Worm (Caenorhabditis elegans) whole organism, L4/young adult: Measurements from ENCODE around the gene srbc-38.

Experiments
- dao-5 ChIP-seq: sonication (generic microtip); optimal IDR thresholded peaks from 2 replicates; lab custom pipeline; 2016; ENCODE audit warnings: missing genotype, missing genetic modification characterization, moderate library complexity, missing compliant biosample characterization
- him-1 ChIP-seq: sonication (generic microtip); optimal IDR thresholded peaks from 2 replicates; lab custom pipeline; 2016; ENCODE audit warnings: missing genotype, missing genetic modification reagents, missing genetic modification characterization, missing compliant biosample characterization

DNA sequence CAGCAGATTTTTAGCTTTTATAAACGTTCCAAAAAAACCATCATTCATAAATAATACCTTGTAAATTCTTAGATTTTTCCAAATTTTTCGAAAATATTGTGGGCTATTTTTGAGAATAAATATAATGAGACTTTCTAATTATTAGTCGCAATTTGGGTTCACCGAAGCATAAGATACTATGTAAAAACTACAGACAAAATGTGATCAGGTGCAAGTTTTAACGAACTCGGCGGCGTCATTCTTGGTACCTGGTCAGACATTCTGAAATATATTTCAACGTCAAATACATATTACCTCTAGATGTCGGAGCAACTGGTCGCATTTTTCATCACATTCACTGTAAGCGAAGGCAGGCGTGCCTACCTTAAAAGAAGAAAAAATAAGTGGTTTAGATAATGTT is 25.0 kb upstream of the srbc-38 start, which contains the start of gene srx-23:
- TF ChIP-seq him-1 (tag; lab: Kevin White, UChicago) (no peak), dao-5 (tag; lab: Kevin White, UChicago) (no peak)
